Fruit fly (Drosophila melanogaster): Measurements from ENCODE around the gene CG1572.

DNA sequence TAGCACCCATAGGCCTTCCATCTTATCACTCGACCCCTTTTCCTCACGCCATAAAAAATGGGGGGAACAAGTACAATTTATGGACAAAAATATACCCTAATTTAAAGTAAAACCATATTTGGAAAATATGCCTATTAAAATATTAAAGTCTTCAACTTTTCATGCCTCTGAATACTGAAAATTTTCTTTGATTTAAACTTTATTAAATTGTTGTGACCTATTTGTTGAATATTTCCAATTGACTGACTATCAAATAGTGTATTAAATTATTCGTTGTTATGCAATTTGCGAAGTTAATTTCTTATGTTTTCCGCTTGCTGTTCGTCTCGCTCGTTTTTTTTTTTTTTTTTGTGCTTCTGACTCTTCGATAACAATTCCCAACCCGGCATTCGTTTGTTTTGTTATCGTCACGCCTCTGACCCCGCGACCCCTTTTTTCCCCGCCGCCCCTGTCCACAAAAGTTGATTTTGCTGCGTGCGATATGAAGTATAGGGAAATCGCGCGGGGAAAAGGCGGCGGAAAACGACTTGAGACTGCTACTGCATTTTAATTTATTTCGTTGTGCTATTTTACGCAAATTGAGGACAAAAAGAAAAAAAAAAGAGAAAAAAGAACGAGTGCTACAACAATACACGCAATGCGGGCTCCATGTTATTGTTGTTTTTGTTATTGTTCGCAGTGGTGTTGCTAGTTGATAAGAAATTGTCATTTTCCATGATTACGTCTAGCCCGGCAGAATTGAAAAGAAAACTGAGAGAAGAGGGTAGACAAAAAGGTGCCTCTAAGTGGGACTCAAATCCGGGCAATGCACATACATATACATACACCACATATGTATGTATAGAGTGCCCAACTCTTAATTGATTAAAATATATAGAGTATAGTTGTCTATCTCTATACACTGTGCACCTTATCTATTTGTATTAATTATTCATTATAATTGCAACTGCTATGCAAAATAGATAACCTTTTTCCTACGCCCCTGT is 36.6 kb downstream of the CG1572 start:
- no peak for TF ChIP-seq CG8478 (optimal IDR thresholded peaks at IDR 0.05)
- no peak for TF ChIP-seq CTCF (optimal IDR thresholded peaks at IDR 0.05)
